Fruit fly (Drosophila melanogaster): ENCODE data around the gene Gmppb.

dm6 chr3R:4784622-4785021, 26.6 kb upstream of the Gmppb start, which contains the start of gene Ccdc39:
- no peak for TF ChIP-seq CG8478 (optimal IDR thresholded peaks at IDR 0.05)
- TF ChIP-seq CTCF (optimal IDR thresholded peaks at IDR 0.05) = no peak

Measured in S2 (cell line).